Worm (Caenorhabditis elegans): ENCODE data around the gene mes-6.
A peak's percentile ranks its signal among the peaks of the same experiment; 100 is the strongest.

Gene mes-6

DNA sequence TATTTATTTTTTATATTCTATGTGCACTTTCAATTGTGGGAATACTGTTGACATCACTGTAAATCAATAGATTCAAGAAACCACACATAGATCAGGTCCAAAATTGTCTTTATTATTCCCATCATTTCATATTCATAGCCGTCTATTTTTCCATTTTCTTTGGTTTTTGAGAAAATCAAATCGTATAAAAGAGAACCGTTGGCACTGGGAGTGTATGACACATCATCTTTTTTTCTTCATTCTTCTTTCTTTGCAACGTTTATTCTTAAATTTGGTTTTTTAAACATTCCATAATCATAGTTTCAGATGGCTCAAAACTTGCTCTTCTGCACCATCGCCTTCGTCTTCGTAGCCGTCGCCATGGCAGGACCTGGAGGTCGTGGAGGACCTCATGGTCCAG is 21.2 kb upstream of the mes-6 start, which contains the start of gene srlf-2:
srlf-2 (plus strand) TSS at position 301 of the 400 bp plus-strand sequence.
- TF ChIP-seq him-1 (tag; optimal IDR thresholded peaks at IDR 0.05) (no peak), W03F9.2 (tag; optimal IDR thresholded peaks at IDR 0.05) (no peak), dao-5 (tag; optimal IDR thresholded peaks at IDR 0.05) (no peak)

ce11 chrIV:8492242-8492641 is 18.8 kb upstream of the mes-6 start, which contains the start of gene sru-7:
Gene sru-7 (plus strand): TSS chrIV:8492542.
- TF ChIP-seq him-1 (tag; optimal IDR thresholded peaks at IDR 0.05) = no peak
- TF ChIP-seq W03F9.2 (tag; optimal IDR thresholded peaks at IDR 0.05) = no peak
- no peak for TF ChIP-seq dao-5 (tag; optimal IDR thresholded peaks at IDR 0.05)

DNA sequence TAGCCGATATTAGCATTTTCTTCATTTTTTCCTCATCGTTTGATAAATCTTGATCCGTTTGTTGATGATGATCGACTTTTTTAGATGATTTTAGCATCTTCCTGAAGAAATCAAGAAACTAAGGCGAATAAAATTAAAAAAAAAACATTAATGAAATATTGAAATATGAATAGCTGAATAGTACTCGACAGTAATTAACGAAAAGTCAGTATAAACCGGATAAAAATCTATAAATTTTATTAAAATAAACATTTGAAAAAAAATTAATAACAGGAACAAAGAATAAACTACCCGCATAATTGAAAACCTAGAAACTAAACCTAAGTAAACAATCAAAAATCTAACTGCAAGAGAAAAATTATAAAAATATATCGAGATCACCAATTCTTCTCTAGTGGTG is 14.8 kb upstream of the mes-6 start, which contains the start of gene C28C12.12:
C28C12.12 (minus strand) TSS at position 101 of the 400 bp plus-strand sequence.
- no peak for TF ChIP-seq W03F9.2 (tag; optimal IDR thresholded peaks at IDR 0.05)
- no peak for TF ChIP-seq him-1 (tag; optimal IDR thresholded peaks at IDR 0.05)
- no peak for TF ChIP-seq dao-5 (tag; optimal IDR thresholded peaks at IDR 0.05)

DNA sequence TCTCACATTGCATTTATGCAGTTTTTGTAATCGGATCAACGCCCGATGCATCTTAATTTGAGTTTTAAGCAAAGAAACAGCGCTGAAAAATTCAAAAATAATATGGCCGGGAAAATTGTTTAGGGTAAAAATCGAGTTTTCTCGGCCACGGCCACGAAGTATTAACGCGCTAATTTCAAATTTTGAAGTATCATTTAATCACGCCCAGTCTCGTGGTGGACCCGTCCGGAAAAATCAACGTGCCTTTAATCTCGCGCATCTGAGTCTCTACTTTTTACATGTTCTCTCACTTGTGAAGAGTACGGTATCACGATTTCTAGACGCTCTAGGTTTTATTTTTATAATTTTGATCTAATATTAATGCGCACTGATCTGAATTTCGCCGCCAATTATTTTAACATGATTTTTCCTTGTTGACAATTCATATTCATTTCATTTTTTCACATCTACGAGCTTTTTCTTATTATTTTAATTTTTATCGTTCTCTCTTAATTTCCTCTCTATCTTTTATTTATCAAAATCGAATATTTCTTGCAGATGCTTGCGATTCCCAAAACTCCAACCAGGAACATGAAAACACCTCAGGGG is 12.2 kb upstream of the mes-6 start, which contains the start of the genes acdh-13 and mesp-1:
acdh-13 (minus strand) TSS at position 51 of the 588 bp plus-strand sequence.
mesp-1 (plus strand) TSS at position 538 of the 588 bp plus-strand sequence.
- TF ChIP-seq him-1 (tag; optimal IDR thresholded peaks at IDR 0.05) (no peak), dao-5 (tag; optimal IDR thresholded peaks at IDR 0.05) (no peak), W03F9.2 (tag; optimal IDR thresholded peaks at IDR 0.05) (peak; percentile 73)

DNA sequence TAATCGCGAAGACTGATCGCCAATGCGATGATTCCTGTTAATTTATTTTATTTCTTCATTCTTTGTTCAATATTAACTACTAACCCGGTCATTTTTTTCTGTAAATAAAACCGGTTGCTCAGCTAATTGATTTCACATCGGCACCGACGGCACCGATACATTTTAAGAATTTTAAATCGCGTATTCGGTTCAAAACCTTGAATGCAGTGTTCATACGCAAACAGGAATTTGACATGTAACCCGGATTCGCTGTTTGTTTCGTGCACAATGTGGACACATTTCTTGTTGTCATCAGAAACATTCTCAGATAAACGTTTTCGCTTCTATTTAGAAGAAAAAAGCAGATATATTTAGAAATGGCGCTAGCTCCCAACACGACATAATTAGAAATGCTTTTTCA is 11.1 kb upstream of the mes-6 start:
- TF ChIP-seq dao-5 (tag; optimal IDR thresholded peaks at IDR 0.05) = no peak
- TF ChIP-seq him-1 (tag; optimal IDR thresholded peaks at IDR 0.05) = no peak
- no peak for TF ChIP-seq W03F9.2 (tag; optimal IDR thresholded peaks at IDR 0.05)

ce11 chrIV:8501382-8501781 is 9.7 kb upstream of the mes-6 start, which contains the start of gene C28C12.1:
Gene C28C12.1 (plus strand): TSS chrIV:8501682.
- TF ChIP-seq him-1 (tag; optimal IDR thresholded peaks at IDR 0.05) = no peak
- TF ChIP-seq dao-5 (tag; optimal IDR thresholded peaks at IDR 0.05) = no peak
- no peak for TF ChIP-seq W03F9.2 (tag; optimal IDR thresholded peaks at IDR 0.05)

ce11 chrIV:8506034-8506433 is 5.0 kb upstream of the mes-6 start:
- TF ChIP-seq him-1 (tag; optimal IDR thresholded peaks at IDR 0.05) (no peak), dao-5 (tag; optimal IDR thresholded peaks at IDR 0.05) (no peak), W03F9.2 (tag; optimal IDR thresholded peaks at IDR 0.05) (no peak)

DNA sequence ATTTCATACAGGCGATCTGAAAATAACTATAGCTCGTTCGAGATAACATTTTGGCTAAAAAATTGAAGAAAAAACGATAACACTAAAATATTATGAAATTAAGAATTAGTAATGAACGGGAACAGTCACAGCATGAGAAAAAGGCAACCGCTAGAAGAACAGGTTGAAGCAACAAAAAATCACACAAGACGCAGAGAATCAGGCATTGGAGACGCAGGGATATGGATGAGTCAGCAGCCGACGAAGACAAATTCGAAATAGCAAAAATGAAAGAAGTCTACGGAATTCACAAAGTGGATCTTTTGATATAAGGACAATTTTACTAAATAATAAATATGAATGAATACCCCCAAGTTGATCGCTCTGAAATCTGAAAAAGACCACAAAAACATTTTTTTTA is 550 bp upstream of the mes-6 start, which contains the start of gene tag-77:
tag-77 (minus strand) TSS at position 15 of the 400 bp plus-strand sequence.
- no peak for TF ChIP-seq him-1 (tag; optimal IDR thresholded peaks at IDR 0.05)
- TF ChIP-seq dao-5 (tag; optimal IDR thresholded peaks at IDR 0.05) = no peak
- TF ChIP-seq W03F9.2 (tag; optimal IDR thresholded peaks at IDR 0.05) = peak; percentile 26

DNA sequence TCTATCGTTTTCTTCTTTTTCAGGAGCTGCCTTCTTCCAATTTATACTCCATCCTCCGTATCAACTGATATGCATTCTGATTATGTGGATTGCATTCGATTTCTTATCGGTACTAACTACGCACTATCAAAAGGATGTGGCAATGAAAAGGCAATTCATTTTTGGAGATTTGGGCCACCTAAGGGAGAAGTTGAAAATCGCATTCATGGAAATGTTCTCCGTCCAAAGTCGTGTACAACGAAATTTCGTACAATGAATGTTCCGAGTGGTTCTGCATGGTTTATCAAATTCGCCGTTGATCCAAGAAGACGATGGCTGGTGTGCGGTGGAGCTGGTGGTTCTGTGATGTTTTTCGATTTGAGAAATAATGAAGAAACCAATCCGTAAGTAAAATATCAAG is 1.6 kb downstream of the mes-6 start, which contains the start of gene C09G4.4:
C09G4.4 (plus strand) TSS at position 301 of the 400 bp plus-strand sequence.
- no peak for TF ChIP-seq dao-5 (tag; optimal IDR thresholded peaks at IDR 0.05)
- no peak for TF ChIP-seq him-1 (tag; optimal IDR thresholded peaks at IDR 0.05)
- TF ChIP-seq W03F9.2 (tag; optimal IDR thresholded peaks at IDR 0.05) = no peak

DNA sequence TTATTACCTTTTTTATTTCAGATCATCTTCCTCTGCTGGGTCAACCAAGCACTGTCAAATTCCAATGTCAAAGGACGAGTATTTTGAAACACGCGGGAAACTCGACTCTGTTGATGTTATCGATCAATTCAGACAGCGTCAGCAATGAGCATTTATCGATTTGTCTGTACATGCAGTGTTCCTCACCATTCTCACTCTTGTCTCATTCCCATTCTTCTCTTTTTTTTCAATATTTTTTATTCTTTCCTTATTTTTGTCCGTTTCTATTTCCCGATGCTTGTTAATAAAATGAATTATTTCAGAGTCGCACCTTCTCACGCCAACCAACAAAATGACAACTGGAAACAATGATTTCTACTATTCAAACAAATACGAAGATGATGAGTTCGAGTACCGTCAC is 2.5 kb downstream of the mes-6 start, which contains the start of gene cks-1:
cks-1 (plus strand) TSS at position 301 of the 400 bp plus-strand sequence.
- TF ChIP-seq W03F9.2 (tag; optimal IDR thresholded peaks at IDR 0.05) (no peak), him-1 (tag; optimal IDR thresholded peaks at IDR 0.05) (no peak), dao-5 (tag; optimal IDR thresholded peaks at IDR 0.05) (no peak)

ce11 chrIV:8514546-8514945 is 3.5 kb downstream of the mes-6 start:
- no peak for TF ChIP-seq him-1 (tag; optimal IDR thresholded peaks at IDR 0.05)
- no peak for TF ChIP-seq W03F9.2 (tag; optimal IDR thresholded peaks at IDR 0.05)
- no peak for TF ChIP-seq dao-5 (tag; optimal IDR thresholded peaks at IDR 0.05)

DNA sequence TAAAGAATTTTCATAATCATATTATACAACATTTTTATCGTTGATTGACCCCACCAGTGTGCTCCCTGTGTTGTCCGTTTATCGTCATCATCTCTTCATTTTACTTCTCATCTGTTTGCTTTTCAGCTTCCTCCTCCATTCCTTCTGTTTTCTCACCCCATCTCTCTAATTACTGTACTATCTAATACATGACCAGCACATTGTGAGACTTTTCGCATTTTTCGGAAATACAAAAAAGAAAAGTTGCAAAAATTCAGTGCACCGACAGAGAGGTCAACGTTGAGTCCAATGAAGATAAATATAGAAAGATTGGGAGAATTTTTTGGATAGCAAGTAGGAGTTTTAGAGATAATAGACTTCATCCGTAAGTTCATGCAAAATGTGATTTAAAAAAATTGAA is 8.9 kb downstream of the mes-6 start:
- TF ChIP-seq W03F9.2 (tag; optimal IDR thresholded peaks at IDR 0.05) (no peak), him-1 (tag; optimal IDR thresholded peaks at IDR 0.05) (no peak), dao-5 (tag; optimal IDR thresholded peaks at IDR 0.05) (no peak)

- TF ChIP-seq dao-5 (tag; optimal IDR thresholded peaks at IDR 0.05) (no peak), W03F9.2 (tag; optimal IDR thresholded peaks at IDR 0.05) (no peak), him-1 (tag; optimal IDR thresholded peaks at IDR 0.05) (no peak)
Observed at ce11 chrIV:8520594-8520993, 9.5 kb downstream of the mes-6 start, which contains the start of gene pkg-2. Gene pkg-2 (plus strand): TSS chrIV:8520894.

ce11 chrIV:8523981-8524380 is 12.9 kb downstream of the mes-6 start:
- TF ChIP-seq dao-5 (tag; optimal IDR thresholded peaks at IDR 0.05) (no peak), W03F9.2 (tag; optimal IDR thresholded peaks at IDR 0.05) (no peak), him-1 (tag; optimal IDR thresholded peaks at IDR 0.05) (no peak)
